Worm (Caenorhabditis elegans): ENCODE measurements around the gene sorf-2.

The sorf-2 gene

DNA sequence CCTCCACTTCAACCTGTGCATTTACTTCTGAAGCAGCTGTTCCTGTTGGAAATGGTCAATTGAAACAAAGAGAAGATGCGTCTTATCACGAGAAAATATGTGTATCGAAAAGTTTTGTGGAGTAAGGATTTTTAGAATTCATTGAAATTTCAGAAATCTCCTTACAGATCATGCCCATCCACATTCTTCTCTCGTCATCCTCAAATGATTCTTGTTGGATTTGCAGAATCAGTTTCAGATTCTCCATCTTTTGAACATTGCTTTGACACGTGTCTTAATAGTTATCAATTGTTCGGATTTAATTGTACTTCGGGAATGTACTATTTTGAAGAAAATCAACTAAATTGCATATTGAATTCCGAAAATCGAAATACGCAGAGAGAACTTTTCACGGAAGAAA is 22.4 kb upstream of the sorf-2 start:
- TF ChIP-seq hmg-1.1 (GFP tag; IDR thresholded peaks at IDR 0.05) (no peak), cey-2 (tag; optimal IDR thresholded peaks at IDR 0.05; ENCODE audit: borderline replicate concordance, insufficient read depth) (no peak), unc-62 (GFP tag; optimal IDR thresholded peaks at IDR 0.05 in 1 of 2) (peak in 1 of 2 experiments; percentile 98), unc-62 (tag; optimal IDR thresholded peaks at IDR 0.05) (no peak), F10B5.3 (tag; optimal IDR thresholded peaks at IDR 0.05) (no peak)

ce11 chrIII:5305725-5306124 is 20.7 kb upstream of the sorf-2 start:
- TF ChIP-seq set-16 (GFP tag; IDR thresholded peaks at IDR 0.05) (no peak), nhr-28 (tag; optimal IDR thresholded peaks at IDR 0.05) (no peak), dmd-8 (GFP tag; IDR thresholded peaks at IDR 0.05) (peak; percentile 99), aly-2 (tag; optimal IDR thresholded peaks at IDR 0.05) (no peak), unc-39 (tag; optimal IDR thresholded peaks at IDR 0.05) (no peak), ces-1 (GFP tag; optimal IDR thresholded peaks at IDR 0.05) (no peak), hmg-1.1 (GFP tag; IDR thresholded peaks at IDR 0.05) (peak; percentile 92), lin-39 (tag; optimal IDR thresholded peaks at IDR 0.05) (no peak), arid-1 (GFP tag; conservative IDR thresholded peaks at IDR 0.05) (peak; percentile 95), dve-1 (tag; optimal IDR thresholded peaks at IDR 0.05; ENCODE audit: insufficient read depth) (peak; percentile 29), php-3 (GFP tag; IDR thresholded peaks at IDR 0.05) (peak; percentile 75), nhr-48 (tag; optimal IDR thresholded peaks at IDR 0.05) (no peak), lin-29 (GFP tag; IDR thresholded peaks at IDR 0.05) (0 out of 2 replicates have a peak, but pooled peaks have one; percentile 46), ZK546.5 (tag; optimal IDR thresholded peaks at IDR 0.05) (no peak), lin-15B (tag; optimal IDR thresholded peaks at IDR 0.05) (no peak), sdz-12 (GFP tag; optimal IDR thresholded peaks at IDR 0.05) (peak; percentile 92), mes-2 (tag; optimal IDR thresholded peaks at IDR 0.05; ENCODE audit: poor library complexity, severe bottlenecking) (peak; percentile 81), mdt-29 (GFP tag; IDR thresholded peaks at IDR 0.05) (peak; percentile 44; the same call in 1 of the 2 replicates), zfp-2 (tag; optimal IDR thresholded peaks at IDR 0.05) (no peak), gei-8 (GFP tag; optimal IDR thresholded peaks at IDR 0.05) (peak; percentile 74), lin-38 (GFP tag; IDR thresholded peaks at IDR 0.05) (peak; percentile 86), hlh-11 (tag; optimal IDR thresholded peaks at IDR 0.05) (no peak), D1046.2 (GFP tag; IDR thresholded peaks at IDR 0.05) (peak; percentile 91), ceh-28 (tag; optimal IDR thresholded peaks at IDR 0.05) (no peak), Y48G9A.11 (GFP tag; IDR thresholded peaks at IDR 0.05) (peak; percentile 90), spr-1 (tag; optimal IDR thresholded peaks at IDR 0.05) (peak; percentile 69), cey-2 (tag; optimal IDR thresholded peaks at IDR 0.05; ENCODE audit: borderline replicate concordance, insufficient read depth) (no peak), dmd-6 (GFP tag; IDR thresholded peaks at IDR 0.05) (peak; percentile 66), nhr-41 (GFP tag; IDR thresholded peaks at IDR 0.05) (peak; percentile 96), ZK337.2 (GFP tag; IDR thresholded peaks at IDR 0.05) (peak; percentile 84), zfp-3 (GFP tag; conservative IDR thresholded peaks at IDR 0.05) (0 out of 2 replicates have a peak, but pooled peaks have one; percentile 40), madf-9 (GFP tag; conservative IDR thresholded peaks at IDR 0.05) (peak; percentile 89), snpc-1.2 (GFP tag; IDR thresholded peaks at IDR 0.05) (peak; percentile 91), ctbp-1 (GFP tag; IDR thresholded peaks at IDR 0.05) (peak; percentile 95), ceh-20 (GFP tag; IDR thresholded peaks at IDR 0.05) (peak; percentile 68; the same call in 1 of the 2 replicates), nhr-76 (tag; optimal IDR thresholded peaks at IDR 0.05) (no peak), ceh-62 (tag; optimal IDR thresholded peaks at IDR 0.05) (no peak), nhr-11 (tag; optimal IDR thresholded peaks at IDR 0.05) (peak; percentile 20), lsy-2 (tag; optimal IDR thresholded peaks at IDR 0.05) (peak in 1 of 2 experiments; percentile 72), tag-97 (GFP tag; IDR thresholded peaks at IDR 0.05) (no peak), pha-4 (GFP tag; IDR thresholded peaks at IDR 0.05) (peak; percentile 94), pha-4 (tag; optimal IDR thresholded peaks at IDR 0.05) (peak; percentile 38), F49E8.2 (tag; optimal IDR thresholded peaks at IDR 0.05; ENCODE audit: borderline replicate concordance) (peak; percentile 61), nhr-237 (tag; optimal IDR thresholded peaks at IDR 0.05) (no peak), mxl-3 (GFP tag; optimal IDR thresholded peaks at IDR 0.05) (peak; percentile 75), tra-1 (GFP tag; IDR thresholded peaks at IDR 0.05) (peak; percentile 83)
